Worm (Caenorhabditis elegans) whole organism, young adult: ENCODE measurements around the gene srbc-66.
"Not testable (repeated sequence)": the region's sequence is repeated elsewhere in the genome, so short reads cannot be mapped to it uniquely, and the experiment has no call there.

Source experiments
- B0336.3 ChIP-seq: fragments of 200-800 bp; sonication (Bioruptor generic); IDR thresholded peaks from 2 replicates; pipeline ENCODE4 v1.3.6; 2022; ENCODE audit warnings: missing genetic modification characterization, missing compliant biosample characterization
- D2030.7 ChIP-seq: fragments of 200-800 bp; sonication (Bioruptor generic); IDR thresholded peaks from 2 replicates; pipeline ENCODE4 v1.3.6; 2022; ENCODE audit warnings: missing genetic modification reagents, missing genetic modification characterization, missing compliant biosample characterization
- F49E8.2 ChIP-seq: sonication (generic microtip); optimal IDR thresholded peaks from 3 replicates; lab custom pipeline; 2017; ENCODE audit warnings: missing genetic modification characterization, mild to moderate bottlenecking, missing compliant biosample characterization, antibody characterized with exemption, moderate library complexity; ENCODE audit not compliant: insufficient read depth
- Y53G8AR.9 ChIP-seq: fragments of 200-800 bp; sonication (Bioruptor generic); conservative IDR thresholded peaks from 2 replicates; pipeline ENCODE4 v1.3.6; 2022; ENCODE audit warnings: missing genetic modification reagents, missing genetic modification characterization, missing compliant biosample characterization
- aptf-3 ChIP-seq: fragments of 200-800 bp; sonication (Bioruptor generic); IDR thresholded peaks from 2 replicates; pipeline ENCODE4 v1.3.6; 2022; ENCODE audit warnings: missing genetic modification characterization, missing compliant biosample characterization
- attf-6 ChIP-seq: fragments of 200-800 bp; sonication (Bioruptor generic); IDR thresholded peaks from 2 replicates; pipeline ENCODE4 v1.3.6; 2022; ENCODE audit warnings: missing genetic modification reagents, missing genetic modification characterization, missing compliant biosample characterization
- bed-2 ChIP-seq: fragments of 200-800 bp; sonication (Bioruptor generic); IDR thresholded peaks from 2 replicates; pipeline ENCODE4 v1.3.6; 2022; ENCODE audit warnings: missing genetic modification reagents, missing genetic modification characterization, missing compliant biosample characterization
- cebp-2 ChIP-seq: fragments of 200-800 bp; sonication (Bioruptor generic); IDR thresholded peaks from 2 replicates; pipeline ENCODE4 v1.3.6; 2022; ENCODE audit warnings: missing genetic modification characterization, missing compliant biosample characterization
- ceh-58 ChIP-seq: fragments of 200-800 bp; sonication (Bioruptor generic); IDR thresholded peaks from 2 replicates; pipeline ENCODE4 v1.3.6; 2022; ENCODE audit warnings: missing genetic modification characterization, missing compliant biosample characterization
- dpff-1 ChIP-seq: sonication (generic microtip); optimal IDR thresholded peaks from 2 replicates; lab custom pipeline; 2017; ENCODE audit warnings: mild to moderate bottlenecking, missing genetic modification characterization, missing compliant biosample characterization
- egl-44 ChIP-seq: fragments of 200-800 bp; sonication (Bioruptor generic); IDR thresholded peaks from 2 replicates; pipeline ENCODE4 v1.3.6; 2022; ENCODE audit warnings: missing genetic modification reagents, missing genetic modification characterization, missing compliant biosample characterization
- egrh-3 ChIP-seq: fragments of 200-800 bp; sonication (Bioruptor generic); IDR thresholded peaks from 2 replicates; pipeline ENCODE4 v1.3.6; 2022; ENCODE audit warnings: missing genetic modification reagents, missing genetic modification characterization, missing compliant biosample characterization
- hrde-1 ChIP-seq: sonication (generic microtip); optimal IDR thresholded peaks from 2 replicates; lab custom pipeline; 2016; ENCODE audit warnings: missing genetic modification characterization, mild to moderate bottlenecking, missing compliant biosample characterization, moderate library complexity, missing genotype, missing genetic modification reagents, borderline replicate concordance
- let-607 ChIP-seq, 2 experiments: fragments of 200-800 bp in 1 of 2; sonication (Bioruptor generic) in 1 of 2; sonication (generic microtip) in 1 of 2; optimal IDR thresholded peaks; 2 replicates each; lab custom pipeline; 2016 to 2018; ENCODE audit warnings: mild to moderate bottlenecking in 2 of 2, missing compliant biosample characterization in 2 of 2, missing genetic modification characterization in 2 of 2, moderate library complexity in 2 of 2, missing genotype in 1 of 2
- lin-26 ChIP-seq: fragments of 200-800 bp; sonication (Bioruptor generic); IDR thresholded peaks from 2 replicates; pipeline ENCODE4 v1.3.6; 2022; ENCODE audit warnings: missing genetic modification reagents, missing genetic modification characterization, missing compliant biosample characterization
- lir-1 ChIP-seq: fragments of 200-800 bp; sonication (Bioruptor generic); conservative IDR thresholded peaks from 2 replicates; pipeline ENCODE4 v1.3.6; 2022; ENCODE audit warnings: missing genetic modification reagents, missing genetic modification characterization, missing compliant biosample characterization
- lsy-27 ChIP-seq: sonication (generic microtip); optimal IDR thresholded peaks from 2 replicates; lab custom pipeline; 2017; ENCODE audit warnings: missing genetic modification characterization, mild to moderate bottlenecking, missing compliant biosample characterization, antibody characterized with exemption, missing genotype, borderline replicate concordance; ENCODE audit not compliant: insufficient read depth
- madf-3 ChIP-seq: fragments of 200-800 bp; sonication (Bioruptor generic); IDR thresholded peaks from 2 replicates; pipeline ENCODE4 v1.3.6; 2022; ENCODE audit warnings: missing genetic modification reagents, missing genetic modification characterization, missing compliant biosample characterization
- mel-28 ChIP-seq: sonication (generic microtip); optimal IDR thresholded peaks from 2 replicates; lab custom pipeline; 2016; ENCODE audit warnings: borderline replicate concordance, mild to moderate bottlenecking, missing genetic modification characterization, missing compliant biosample characterization
- mes-4 ChIP-seq: sonication (generic microtip); optimal IDR thresholded peaks from 2 replicates; lab custom pipeline; 2016; ENCODE audit warnings: missing genotype, missing genetic modification characterization, missing compliant biosample characterization
- nhr-80 ChIP-seq: sonication (generic microtip); optimal IDR thresholded peaks from 2 replicates; lab custom pipeline; 2016; ENCODE audit warnings: missing genetic modification characterization, missing compliant biosample characterization
- rec-8 ChIP-seq, 2 experiments: sonication (generic microtip); optimal IDR thresholded peaks; 2 replicates each; lab custom pipeline; 2016; ENCODE audit warnings: mild to moderate bottlenecking in 2 of 2, missing genetic modification characterization in 2 of 2, missing genetic modification reagents in 2 of 2, missing genotype in 2 of 2, missing biosample characterization in 1 of 2, missing compliant biosample characterization in 1 of 2, moderate library complexity in 1 of 2
- sea-2 ChIP-seq: fragments of 200-800 bp; sonication (Bioruptor generic); IDR thresholded peaks from 2 replicates; pipeline ENCODE4 v1.3.6; 2022; ENCODE audit warnings: missing genetic modification characterization, missing compliant biosample characterization
- tlf-1 ChIP-seq: fragments of 200-800 bp; sonication (Bioruptor generic); optimal IDR thresholded peaks from 2 replicates; lab custom pipeline; 2018; ENCODE audit warnings: mild to moderate bottlenecking, missing genetic modification characterization, missing compliant biosample characterization
- zfh-2 ChIP-seq: fragments of 200-800 bp; sonication (Bioruptor generic); conservative IDR thresholded peaks from 2 replicates; pipeline ENCODE4 v1.3.6; 2022; ENCODE audit warnings: missing genetic modification reagents, missing genetic modification characterization, missing compliant biosample characterization
- ztf-3 ChIP-seq: fragments of 200-800 bp; sonication (Bioruptor generic); optimal IDR thresholded peaks from 2 replicates; lab custom pipeline; 2018; ENCODE audit warnings: mild to moderate bottlenecking, missing genetic modification characterization, missing compliant biosample characterization

Gene srbc-66

DNA sequence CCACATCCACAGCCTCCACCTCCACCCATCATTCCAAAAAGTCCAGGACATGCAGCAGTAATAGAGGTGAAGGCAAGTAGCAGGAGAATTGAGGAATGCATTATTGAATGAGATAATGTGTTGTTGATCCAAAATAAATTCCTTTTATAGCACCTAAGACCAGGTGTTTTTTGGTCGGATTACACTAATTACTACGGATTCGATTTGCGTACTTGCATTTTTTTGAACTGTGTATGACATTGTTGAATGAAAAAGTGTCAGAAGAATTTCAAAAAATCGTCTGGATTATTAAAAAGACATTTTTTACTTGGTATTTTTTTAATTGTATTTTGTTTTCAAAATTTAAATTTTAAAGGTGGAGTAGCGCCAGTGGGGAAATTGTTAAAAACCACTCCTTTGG lies 21.3 kb downstream of the srbc-66 start, which contains the start of gene grl-28:
Gene grl-28, minus strand, starts transcription at position 101 of the 400 bp plus-strand sequence.
- TF ChIP-seq tlf-1 (GFP tag; lab: Kevin White, UChicago) (no peak), aptf-3 (GFP tag; lab: Robert Waterston, UW) (no peak), ceh-58 (no peak), egl-44 (no peak)
- TF ChIP-seq, all 124 proteins: peak for 0

- no peak for TF ChIP-seq cebp-2
- peak; percentile 56 for TF ChIP-seq nhr-80
Measured at ce11 chrV:3552740-3553469, 22.4 kb downstream of the srbc-66 start, which contains the start of gene T24A6.20. T24A6.20 (plus strand) TSS chrV:3553134.

DNA sequence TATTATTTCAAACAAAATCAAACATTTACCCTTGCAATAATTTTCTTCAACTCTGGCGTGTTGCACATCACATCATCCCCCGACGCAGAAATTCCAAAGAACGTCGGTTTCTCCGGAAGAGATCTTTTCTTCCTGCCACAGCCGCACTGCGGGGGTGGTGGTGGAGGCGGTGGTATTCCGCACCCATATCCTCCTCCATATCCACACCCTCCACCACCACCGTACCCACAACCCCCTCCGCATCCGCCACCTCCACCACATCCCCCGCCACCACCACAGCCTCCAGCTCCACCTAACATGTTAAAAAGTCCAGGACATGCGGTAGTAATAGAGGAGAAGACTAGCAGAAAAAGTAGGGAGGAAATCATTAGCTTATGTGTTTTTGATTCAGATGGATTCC lies 24.4 kb downstream of the srbc-66 start, which contains the start of gene grl-29:
Gene grl-29, minus strand, starts transcription at position 368 of the 400 bp plus-strand sequence.
- no peak for TF ChIP-seq lin-26 (GFP tag; lab: Robert Waterston, UW)
- no peak for TF ChIP-seq mes-4 (tag; lab: Kevin White, UChicago)
- TF ChIP-seq let-607 (tag; optimal IDR thresholded peaks at IDR 0.05; lab: Kevin White, UChicago), result no peak
- no peak for TF ChIP-seq D2030.7
- peak; percentile 85 for TF ChIP-seq zfh-2 (GFP tag; lab: Robert Waterston, UW)
- no peak for TF ChIP-seq attf-6 (GFP tag; lab: Robert Waterston, UW)
- TF ChIP-seq egrh-3 (GFP tag; lab: Robert Waterston, UW), result peak; percentile 74; the same call in 1 of the 2 replicates
- no peak for TF ChIP-seq dpff-1 (tag; lab: Kevin White, UChicago)
- TF ChIP-seq, all 124 proteins: peak for 2

DNA sequence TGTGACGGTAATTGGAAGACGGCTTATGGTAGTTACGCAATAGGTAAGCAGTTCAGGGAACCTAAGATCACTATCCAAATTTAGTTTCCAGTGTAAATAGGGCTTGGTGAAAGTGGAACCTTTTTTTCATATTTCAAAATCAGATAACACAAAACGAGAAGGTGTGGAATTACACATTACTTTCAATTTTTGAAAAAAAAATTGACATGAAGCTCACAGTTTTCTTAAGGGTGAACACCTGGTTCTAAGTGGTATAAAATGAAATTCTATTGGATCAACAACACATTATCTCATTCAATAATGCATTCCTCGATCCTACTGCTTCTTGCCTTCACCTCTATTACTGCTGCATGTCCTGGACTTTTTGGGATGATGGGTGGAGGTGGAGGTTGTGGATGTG lies 25.5 kb downstream of the srbc-66 start, which contains the start of gene grl-30:
Gene grl-30, plus strand, starts transcription at position 301 of the 400 bp plus-strand sequence.
- TF ChIP-seq egl-44 (no peak), lsy-27 (tag; lab: Kevin White, UChicago) (no peak), ztf-3 (no peak), sea-2 (GFP tag; lab: Robert Waterston, UW) (no peak), aptf-3 (GFP tag; lab: Robert Waterston, UW) (no peak), lir-1 (no peak), hrde-1 (tag; lab: Kevin White, UChicago) (no peak), bed-2 (GFP tag; lab: Robert Waterston, UW) (no peak), Y53G8AR.9 (no peak), mel-28 (tag; lab: Kevin White, UChicago) (no peak), madf-3 (no peak), lin-26 (GFP tag; lab: Robert Waterston, UW) (no peak)
- TF ChIP-seq, all 124 proteins: peak for 0

ce11 chrV:3557422-3557821 lies 26.9 kb downstream of the srbc-66 start, which contains the start of gene grl-31:
grl-31 (minus strand) TSS chrV:3557778.
- TF ChIP-seq zfh-2 (GFP tag; lab: Robert Waterston, UW) (peak; percentile 59), rec-8 (tag; optimal IDR thresholded peaks at IDR 0.05; lab: Kevin White, UChicago) (no peak), madf-3 (no peak)
- TF ChIP-seq, all 124 proteins: peak for 1

DNA sequence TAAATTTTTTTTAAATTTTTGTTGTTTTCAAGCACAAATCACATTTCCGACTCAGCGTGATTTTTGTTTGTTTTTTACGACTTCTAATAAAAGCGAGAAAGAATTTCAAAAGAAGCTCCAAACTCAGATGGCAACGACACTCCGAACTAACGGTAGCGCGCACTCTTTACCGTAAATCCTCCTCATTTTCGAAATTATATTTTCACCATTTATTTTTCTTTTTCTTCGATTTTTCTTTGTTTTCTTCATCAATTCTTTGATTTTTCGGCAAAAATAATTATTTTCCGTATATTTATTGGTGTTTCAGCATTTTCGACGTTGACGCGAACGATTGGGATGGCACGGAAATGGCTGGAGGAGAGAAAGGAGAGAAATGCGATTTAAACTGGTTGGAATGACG lies 28.2 kb downstream of the srbc-66 start, which contains the start of gene T24A6.1:
Gene T24A6.1, plus strand, starts transcription at position 301 of the 400 bp plus-strand sequence.
- not testable (repeated sequence) for TF ChIP-seq F49E8.2; B0336.3 (GFP tag; lab: Robert Waterston, UW); attf-6 (GFP tag; lab: Robert Waterston, UW)
- TF ChIP-seq, all 124 proteins: peak for 0; not testable (repeated sequence) for 124
